Fruit fly (Drosophila melanogaster) whole organism, embryonic: Measurements from ENCODE around the gene CG9961.
A peak's percentile ranks its signal among the peaks of the same experiment; 100 is the strongest.

Source experiments
- B-H2 ChIP-seq: fragments of 200-800 bp; sonication (Bioruptor generic); optimal IDR thresholded peaks from 2 replicates; lab custom pipeline; 2018; ENCODE audit warnings: missing biosample characterization, mild to moderate bottlenecking, missing genetic modification characterization
- Bgb ChIP-seq: fragments of 200-800 bp; sonication (Bioruptor generic); IDR thresholded peaks from 2 replicates; pipeline ENCODE4 v1.3.6; 2022; ENCODE audit warnings: missing biosample characterization, missing genetic modification characterization; ENCODE audit not compliant: partially characterized antibody
- BtbVII ChIP-seq: fragments of 200-800 bp; sonication (Bioruptor generic); optimal IDR thresholded peaks from 3 replicates; lab custom pipeline; 2017; ENCODE audit warnings: missing biosample characterization, mild to moderate bottlenecking, missing genetic modification characterization
- CG10267 ChIP-seq: fragments of 200-800 bp; sonication (Bioruptor generic); optimal IDR thresholded peaks from 2 replicates; lab custom pipeline; 2018; ENCODE audit warnings: missing biosample characterization, mild to moderate bottlenecking, missing genetic modification characterization, moderate library complexity
- CG10543 ChIP-seq: fragments of 200-800 bp; sonication (Bioruptor generic); optimal IDR thresholded peaks from 3 replicates; lab custom pipeline; 2017; ENCODE audit warnings: missing biosample characterization, mild to moderate bottlenecking, missing genetic modification characterization, moderate library complexity
- CG12659 ChIP-seq: fragments of 200-800 bp; sonication (Bioruptor generic); optimal IDR thresholded peaks from 3 replicates; lab custom pipeline; 2017; ENCODE audit warnings: mild to moderate bottlenecking, missing biosample characterization, missing genetic modification reagents, missing genetic modification characterization
- CG13296 ChIP-seq: fragments of 200-800 bp; sonication (Bioruptor generic); optimal IDR thresholded peaks from 3 replicates; lab custom pipeline; 2018; ENCODE audit warnings: missing biosample characterization, mild to moderate bottlenecking, missing genetic modification characterization
- CG14860 ChIP-seq: fragments of 200-800 bp; sonication (Bioruptor generic); IDR thresholded peaks from 3 replicates; pipeline ENCODE4 v1.3.6; 2022; ENCODE audit warnings: missing biosample characterization, missing genetic modification characterization; ENCODE audit not compliant: partially characterized antibody
- CG17186 ChIP-seq: fragments of 200-800 bp; sonication (Bioruptor generic); optimal IDR thresholded peaks from 3 replicates; lab custom pipeline; 2017; ENCODE audit warnings: missing biosample characterization, missing genetic modification reagents, missing genetic modification characterization
- CG17829 ChIP-seq: fragments of 200-800 bp; optimal IDR thresholded peaks from 2 replicates; lab custom pipeline; 2019; ENCODE audit warnings: missing biosample characterization, mild to moderate bottlenecking, missing genetic modification characterization, moderate library complexity
- CG3281 ChIP-seq: fragments of 200-800 bp; sonication (Bioruptor generic); optimal IDR thresholded peaks from 3 replicates; lab custom pipeline; 2017; ENCODE audit warnings: missing biosample characterization, mild to moderate bottlenecking, missing genetic modification characterization
- CG34224 ChIP-seq: fragments of 200-800 bp; sonication (Bioruptor generic); IDR thresholded peaks from 3 replicates; pipeline ENCODE4 v1.3.6; 2022; ENCODE audit warnings: missing biosample characterization, missing genetic modification characterization; ENCODE audit not compliant: partially characterized antibody
- CG34376 ChIP-seq: fragments of 200-800 bp; sonication (Bioruptor generic); optimal IDR thresholded peaks from 2 replicates; lab custom pipeline; 2018; ENCODE audit warnings: missing biosample characterization, mild to moderate bottlenecking, missing genetic modification characterization
- CG7745 ChIP-seq: fragments of 200-800 bp; sonication (Bioruptor generic); optimal IDR thresholded peaks from 2 replicates; lab custom pipeline; 2018; ENCODE audit warnings: missing biosample characterization, mild to moderate bottlenecking, missing genetic modification characterization, moderate library complexity
- CG7963 ChIP-seq: fragments of 200-800 bp; sonication (Bioruptor generic); IDR thresholded peaks from 3 replicates; pipeline ENCODE4 v1.3.6; 2022; ENCODE audit warnings: missing biosample characterization, missing genetic modification characterization; ENCODE audit not compliant: partially characterized antibody
- CG8290 ChIP-seq, 3 experiments: fragments of 200-800 bp; sonication (Bioruptor generic); optimal IDR thresholded peaks; 2 replicates each; lab custom pipeline; 2016 to 2019; ENCODE audit warnings: missing biosample characterization in 3 of 3, missing genetic modification characterization in 3 of 3, mild to moderate bottlenecking in 2 of 3, moderate library complexity in 1 of 3
- CG8388 ChIP-seq: fragments of 200-800 bp; sonication (Bioruptor generic); optimal IDR thresholded peaks from 2 replicates; lab custom pipeline; 2019; ENCODE audit warnings: missing biosample characterization, mild to moderate bottlenecking, missing genetic modification characterization, moderate library complexity
- CG8924 ChIP-seq: fragments of 200-800 bp; optimal IDR thresholded peaks from 3 replicates; lab custom pipeline; 2019; ENCODE audit warnings: missing biosample characterization, mild to moderate bottlenecking, missing genetic modification characterization, moderate library complexity
- CG9437 ChIP-seq: fragments of 200-800 bp; sonication (Bioruptor generic); optimal IDR thresholded peaks from 2 replicates; lab custom pipeline; 2018; ENCODE audit warnings: missing biosample characterization, mild to moderate bottlenecking, missing genetic modification characterization
- CG9932 ChIP-seq: fragments of 200-800 bp; sonication (Bioruptor generic); IDR thresholded peaks from 2 replicates; pipeline ENCODE4 v1.3.6; 2022; ENCODE audit warnings: missing biosample characterization, missing genetic modification characterization
- CHES-1-like ChIP-seq: fragments of 200-800 bp; sonication (Bioruptor generic); optimal IDR thresholded peaks from 2 replicates; lab custom pipeline; 2016; ENCODE audit warnings: missing biosample characterization, missing genetic modification characterization
- Dip3 ChIP-seq: fragments of 200-800 bp; sonication (Bioruptor generic); optimal IDR thresholded peaks from 3 replicates; lab custom pipeline; 2016; ENCODE audit warnings: missing biosample characterization, missing genetic modification characterization
- E2f2 ChIP-seq: fragments of 200-800 bp; sonication (Bioruptor generic); IDR thresholded peaks from 2 replicates; pipeline ENCODE4 v1.3.6; 2022; ENCODE audit warnings: missing biosample characterization, missing genetic modification characterization
- Lpt ChIP-seq: fragments of >200 bp; optimal IDR thresholded peaks from 2 replicates; lab custom pipeline; 2018; ENCODE audit warnings: missing biosample characterization, missing genetic modification characterization
- MBD-R2 ChIP-seq: fragments of 200-800 bp; sonication (Bioruptor generic); IDR thresholded peaks from 2 replicates; pipeline ENCODE4 v1.3.6; 2022; ENCODE audit warnings: missing biosample characterization, missing genetic modification characterization
- Nf-YC ChIP-seq: fragments of 200-800 bp; optimal IDR thresholded peaks from 3 replicates; lab custom pipeline; 2019; ENCODE audit warnings: missing biosample characterization, mild to moderate bottlenecking, missing genetic modification characterization, moderate library complexity
- Pdp1 ChIP-seq, 2 experiments: fragments of 200-800 bp; sonication (Bioruptor generic); optimal IDR thresholded peaks; 3 replicates each; lab custom pipeline; 2016; ENCODE audit warnings: missing biosample characterization in 2 of 2, missing genetic modification characterization in 2 of 2, mild to moderate bottlenecking in 1 of 2, moderate library complexity in 1 of 2
- Ravus ChIP-seq: fragments of 200-800 bp; sonication (Bioruptor generic); IDR thresholded peaks from 2 replicates; pipeline ENCODE4 v1.3.6; 2022; ENCODE audit warnings: missing biosample characterization, missing genetic modification characterization
- Rfx ChIP-seq: fragments of 200-800 bp; sonication (Bioruptor generic); IDR thresholded peaks from 2 replicates; pipeline ENCODE4 v1.3.6; 2022; ENCODE audit warnings: missing biosample characterization, missing genetic modification characterization
- Scr ChIP-seq: fragments of 200-800 bp; sonication (Bioruptor generic); IDR thresholded peaks from 2 replicates; pipeline ENCODE4 v1.3.6; 2022; ENCODE audit warnings: missing biosample characterization, missing genetic modification characterization; ENCODE audit not compliant: partially characterized antibody
- Trl ChIP-seq, 3 experiments: fragments of >200 bp in 2 of 3; fragments of 200-800 bp in 1 of 3; sonication (Bioruptor generic) in 1 of 3; optimal IDR thresholded peaks; 2 replicates in 1 of 3; 3 replicates in 2 of 3; lab custom pipeline; 2016 to 2017; ENCODE audit warnings: missing biosample characterization in 1 of 3, missing genetic modification characterization in 1 of 3
- YL-1 ChIP-seq: fragments of 200-800 bp; sonication (Bioruptor generic); optimal IDR thresholded peaks from 3 replicates; lab custom pipeline; 2017; ENCODE audit warnings: missing biosample characterization, mild to moderate bottlenecking, missing genetic modification characterization
- amos ChIP-seq: fragments of 200-800 bp; sonication (Bioruptor generic); IDR thresholded peaks from 2 replicates; pipeline ENCODE4 v1.3.6; 2022; ENCODE audit warnings: missing biosample characterization, missing genetic modification characterization; ENCODE audit not compliant: partially characterized antibody
- ato ChIP-seq: fragments of 200-800 bp; sonication (Bioruptor generic); IDR thresholded peaks from 2 replicates; pipeline ENCODE4 v1.3.6; 2022; ENCODE audit warnings: missing biosample characterization, missing genetic modification characterization; ENCODE audit not compliant: partially characterized antibody
- bsh ChIP-seq, 2 experiments: fragments of 200-800 bp; sonication (Bioruptor generic); optimal IDR thresholded peaks; 2 replicates each; lab custom pipeline; 2017 to 2018; ENCODE audit warnings: mild to moderate bottlenecking in 2 of 2, missing biosample characterization in 2 of 2, missing genetic modification characterization in 2 of 2, moderate library complexity in 1 of 2
- da ChIP-seq: fragments of 200-800 bp; sonication (Bioruptor generic); optimal IDR thresholded peaks from 2 replicates; lab custom pipeline; 2016; ENCODE audit warnings: missing biosample characterization, missing genetic modification characterization
- ftz-f1 ChIP-seq: fragments of 200-800 bp; sonication (Bioruptor generic); optimal IDR thresholded peaks from 2 replicates; lab custom pipeline; 2016; ENCODE audit warnings: missing biosample characterization, missing genetic modification characterization
- gfzf ChIP-seq: fragments of 200-800 bp; sonication (Bioruptor generic); optimal IDR thresholded peaks from 2 replicates; lab custom pipeline; 2016; ENCODE audit warnings: missing biosample characterization, mild to moderate bottlenecking, missing genetic modification characterization, moderate library complexity
- jigr1 ChIP-seq: fragments of 200-800 bp; sonication (Bioruptor generic); IDR thresholded peaks from 3 replicates; pipeline ENCODE4 v1.3.6; 2022; ENCODE audit warnings: missing biosample characterization, missing genetic modification characterization
- lilli ChIP-seq: fragments of 200-800 bp; sonication (Bioruptor generic); optimal IDR thresholded peaks from 3 replicates; lab custom pipeline; 2016; ENCODE audit warnings: missing biosample characterization, missing genetic modification characterization
- mld ChIP-seq: fragments of 200-800 bp; sonication (Bioruptor generic); IDR thresholded peaks from 3 replicates; pipeline ENCODE4 v1.3.6; 2022; ENCODE audit warnings: missing biosample characterization, missing genetic modification characterization; ENCODE audit not compliant: partially characterized antibody
- pb ChIP-seq: fragments of 200-800 bp; sonication (Bioruptor generic); optimal IDR thresholded peaks from 3 replicates; lab custom pipeline; 2016; ENCODE audit warnings: missing biosample characterization, missing genetic modification characterization
- pzg ChIP-seq: fragments of 200-800 bp; sonication (Bioruptor generic); optimal IDR thresholded peaks from 3 replicates; lab custom pipeline; 2018; ENCODE audit warnings: missing biosample characterization, mild to moderate bottlenecking, missing genetic modification characterization, moderate library complexity
- sd ChIP-seq: fragments of 200-800 bp; sonication (Bioruptor generic); optimal IDR thresholded peaks from 3 replicates; lab custom pipeline; 2018; ENCODE audit warnings: missing biosample characterization, mild to moderate bottlenecking, missing genetic modification characterization, moderate library complexity
- sna ChIP-seq: fragments of 200-800 bp; sonication (Bioruptor generic); IDR thresholded peaks from 2 replicates; pipeline ENCODE4 v1.3.6; 2022; ENCODE audit warnings: missing biosample characterization, missing genetic modification characterization; ENCODE audit not compliant: partially characterized antibody
- sug ChIP-seq: fragments of 200-800 bp; optimal IDR thresholded peaks from 2 replicates; lab custom pipeline; 2019; ENCODE audit warnings: missing biosample characterization, mild to moderate bottlenecking, missing genetic modification characterization, moderate library complexity
- unc-4 ChIP-seq: fragments of 200-800 bp; sonication (Bioruptor generic); IDR thresholded peaks from 2 replicates; pipeline ENCODE4 v1.3.6; 2022; ENCODE audit warnings: missing biosample characterization, missing genetic modification characterization; ENCODE audit not compliant: partially characterized antibody
- zen2 ChIP-seq: fragments of 200-800 bp; sonication (Bioruptor generic); IDR thresholded peaks from 3 replicates; pipeline ENCODE4 v1.3.6; 2022; ENCODE audit warnings: missing biosample characterization, missing genetic modification characterization; ENCODE audit not compliant: partially characterized antibody

The CG9961 gene

dm6 chr2L:2767627-2768026 is 22.9 kb upstream of the CG9961 start, which contains the start of the genes Taf10b and Taf10:
Gene Taf10b, minus strand, starts transcription at chr2L:2767845.
Gene Taf10, plus strand, starts transcription at chr2L:2767890.
- peak in 1 of 2 experiments; percentile 30 for TF ChIP-seq Pdp1 (GFP tag; optimal IDR thresholded peaks at IDR 0.05; lab: Kevin White, UChicago)
- no peak for TF ChIP-seq Trl (optimal IDR thresholded peaks at IDR 0.05; lab: Kevin White, UChicago)
- no peak for TF ChIP-seq Trl (GFP tag; optimal IDR thresholded peaks at IDR 0.05; lab: Kevin White, UChicago)
- peak; percentile 27; the same call in 1 of the 2 replicates for TF ChIP-seq Rfx
- TF ChIP-seq zen2 (GFP tag; lab: Robert Waterston, UW): peak; percentile 88
- TF ChIP-seq Dip3 (GFP tag; lab: Kevin White, UChicago): no peak
- no peak for TF ChIP-seq ftz-f1
- TF ChIP-seq CG7745 (tag; lab: Kevin White, UChicago): no peak
- peak; percentile 1 for TF ChIP-seq BtbVII (GFP tag; lab: Kevin White, UChicago)
- TF ChIP-seq B-H2 (GFP tag; lab: Kevin White, UChicago): peak; percentile 19
- peak; percentile 73 for TF ChIP-seq YL-1 (GFP tag; lab: Kevin White, UChicago)
- TF ChIP-seq CG9932: peak; percentile 41; the same call in 1 of the 2 replicates
- peak; percentile 83 for TF ChIP-seq CG7963 (GFP tag; lab: Robert Waterston, UW)
- TF ChIP-seq Nf-YC (tag; lab: Kevin White, UChicago): peak; percentile 36
- TF ChIP-seq CG34224: peak; percentile 95
- TF ChIP-seq CG10267 (tag; lab: Kevin White, UChicago): peak; percentile 46
- peak; percentile 33 for TF ChIP-seq sug (tag; lab: Kevin White, UChicago)
- TF ChIP-seq E2f2: peak; percentile 64
- peak; percentile 81 for TF ChIP-seq Scr
- TF ChIP-seq Ravus (GFP tag; lab: Robert Waterston, UW): no peak
- peak; percentile 83 for TF ChIP-seq sna (GFP tag; lab: Robert Waterston, UW)
- TF ChIP-seq CG10543 (GFP tag; lab: Kevin White, UChicago): peak; percentile 4
- no peak for TF ChIP-seq Lpt (GFP tag; lab: Kevin White, UChicago)
- TF ChIP-seq MBD-R2 (GFP tag; lab: Robert Waterston, UW): peak; percentile 91
- TF ChIP-seq CG17186 (GFP tag; lab: Kevin White, UChicago): peak; percentile 34
- no peak for TF ChIP-seq pb (GFP tag; lab: Kevin White, UChicago)
- TF ChIP-seq Bgb (GFP tag; lab: Robert Waterston, UW): peak; percentile 82
- TF ChIP-seq CG8924: peak; percentile 59
- TF ChIP-seq CHES-1-like (GFP tag; lab: Kevin White, UChicago): peak; percentile 36
- peak in 1 of 2 experiments; percentile 3 for TF ChIP-seq bsh (GFP tag; optimal IDR thresholded peaks at IDR 0.05; lab: Kevin White, UChicago)
- TF ChIP-seq CG8388: peak; percentile 56
- no peak for TF ChIP-seq CG8290 (GFP tag; optimal IDR thresholded peaks at IDR 0.05; lab: Kevin White, UChicago)
- peak in 1 of 2 experiments; percentile 55 for TF ChIP-seq CG8290 (tag; optimal IDR thresholded peaks at IDR 0.05; lab: Kevin White, UChicago)
- TF ChIP-seq mld (GFP tag; lab: Robert Waterston, UW): peak; percentile 76
- peak; percentile 71 for TF ChIP-seq CG9437
- TF ChIP-seq CG14860 (GFP tag; lab: Robert Waterston, UW): peak; percentile 73
- TF ChIP-seq CG3281: no peak
- no peak for TF ChIP-seq jigr1 (GFP tag; lab: Robert Waterston, UW)
- TF ChIP-seq da (GFP tag; lab: Kevin White, UChicago): no peak
- peak; percentile 16 for TF ChIP-seq lilli
- peak; percentile 81 for TF ChIP-seq amos (GFP tag; lab: Robert Waterston, UW)
- peak; percentile 66 for TF ChIP-seq CG12659 (GFP tag; lab: Kevin White, UChicago)
- peak; percentile 76 for TF ChIP-seq pzg (GFP tag; lab: Kevin White, UChicago)
- TF ChIP-seq CG34376: peak; percentile 76
- peak; percentile 24 for TF ChIP-seq CG17829 (tag; lab: Kevin White, UChicago)
- peak; percentile 41 for TF ChIP-seq CG13296 (GFP tag; lab: Kevin White, UChicago)
- peak; percentile 19 for TF ChIP-seq gfzf (GFP tag; lab: Kevin White, UChicago)
- peak; percentile 80 for TF ChIP-seq ato (GFP tag; lab: Robert Waterston, UW)
- TF ChIP-seq unc-4 (GFP tag; lab: Robert Waterston, UW): peak; percentile 87
- TF ChIP-seq sd: peak; percentile 48
